Worm (Caenorhabditis elegans): Measurements from ENCODE around the gene osm-11.
"Not testable (repeated sequence)": the region's sequence is repeated elsewhere in the genome, so short reads cannot be mapped to it uniquely, and the experiment has no call there.

DNA sequence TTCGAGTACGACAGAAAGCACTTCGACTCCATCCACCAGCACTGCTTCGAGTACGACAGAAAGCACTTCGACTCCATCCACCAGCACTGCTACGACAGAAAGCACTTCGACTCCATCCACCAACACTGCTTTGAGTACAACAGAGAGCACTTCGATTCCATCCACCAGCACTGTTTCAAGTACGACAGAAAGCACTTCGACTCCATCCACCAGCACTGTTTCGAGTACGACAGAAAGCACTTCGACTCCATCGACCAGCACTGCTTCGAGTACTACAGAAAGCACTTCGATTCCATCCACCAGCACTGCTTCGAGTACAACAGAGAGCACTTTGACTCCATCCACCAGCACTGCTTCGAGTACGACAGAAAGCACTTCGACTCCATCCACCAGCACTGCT, 23.9 kb upstream of the osm-11 start:
- peak; percentile 71; the same call in 1 of the 2 replicates for TF ChIP-seq aptf-3 (GFP tag; IDR thresholded peaks at IDR 0.05)
- not testable (repeated sequence) for TF ChIP-seq attf-6 (GFP tag; IDR thresholded peaks at IDR 0.05); ama-1 (optimal IDR thresholded peaks at IDR 0.05); ama-1 (GFP tag; optimal IDR thresholded peaks at IDR 0.05); unc-62 (GFP tag; optimal IDR thresholded peaks at IDR 0.05); tbx-9 (tag; optimal IDR thresholded peaks at IDR 0.05; ENCODE audit: borderline replicate concordance)
